Fruit fly (Drosophila melanogaster): ENCODE measurements around the gene ear.

ear gene

DNA sequence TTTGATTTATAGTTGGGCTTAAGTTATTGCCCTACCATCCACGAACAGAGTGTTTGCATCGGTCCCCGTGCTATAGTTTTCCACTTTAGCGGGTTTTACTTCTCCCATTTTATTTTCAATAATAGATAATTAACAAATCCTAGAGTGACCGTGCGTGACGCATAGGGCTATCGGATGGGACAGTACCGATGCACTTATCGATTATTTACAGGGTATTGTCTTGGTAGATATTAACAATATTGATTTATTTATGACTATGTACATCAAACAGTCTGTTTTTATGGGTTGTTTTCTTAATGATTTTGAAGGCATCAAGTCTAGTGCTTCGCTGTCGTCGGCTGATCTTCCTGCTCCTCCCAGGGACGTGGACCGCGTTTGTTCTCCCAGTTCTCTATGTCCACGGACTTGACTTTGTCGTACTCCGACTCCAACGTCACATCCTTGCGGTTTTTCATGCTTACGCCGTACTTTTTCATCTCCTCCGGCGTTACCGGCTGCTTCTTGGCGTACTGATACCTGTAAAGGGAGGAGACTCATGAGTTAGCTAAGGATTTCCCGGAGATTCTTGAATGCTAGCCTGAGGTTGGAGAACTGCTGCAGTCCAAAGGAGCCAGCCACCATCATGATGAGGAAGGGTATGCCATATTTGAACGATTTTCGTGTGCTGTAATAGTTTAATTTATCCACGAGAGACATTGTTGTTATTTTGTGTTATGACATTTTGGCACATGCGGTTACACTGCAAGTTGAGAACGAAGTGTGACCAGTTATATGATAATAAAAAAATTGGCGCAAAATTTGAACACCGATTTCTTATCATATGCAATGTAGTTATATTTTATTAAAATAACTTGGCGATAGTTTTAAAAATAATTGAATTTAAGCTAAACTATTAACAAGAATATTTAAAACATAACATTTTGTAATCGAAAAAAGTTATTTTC, 42.4 kb upstream of the ear start, which contains the start of the genes MRG15 and Tm1 (continued):
- 0 out of 2 replicates have a peak, but pooled peaks have one; percentile 19 for TF ChIP-seq CG2129 (GFP tag; IDR thresholded peaks at IDR 0.05; ENCODE audit: partially characterized antibody)
- TF ChIP-seq fru (optimal IDR thresholded peaks at IDR 0.05): no peak
- TF ChIP-seq CG32767 (GFP tag; IDR thresholded peaks at IDR 0.05): no peak
- no peak for TF ChIP-seq gcm2 (GFP tag; optimal IDR thresholded peaks at IDR 0.05)
- no peak for TF ChIP-seq seq (GFP tag; IDR thresholded peaks at IDR 0.05)
- no peak for TF ChIP-seq unpg (GFP tag; optimal IDR thresholded peaks at IDR 0.05)
- no peak for TF ChIP-seq pan (optimal IDR thresholded peaks at IDR 0.05)
- no peak for TF ChIP-seq pan (GFP tag; optimal IDR thresholded peaks at IDR 0.05 in 1 of 2, IDR thresholded peaks at IDR 0.05 in 1 of 2)
- no peak for TF ChIP-seq fd64A (GFP tag; optimal IDR thresholded peaks at IDR 0.05)
- no peak for TF ChIP-seq CG4730 (GFP tag; IDR thresholded peaks at IDR 0.05)
- no peak for TF ChIP-seq gro (GFP tag; optimal IDR thresholded peaks at IDR 0.05)
- TF ChIP-seq cad (GFP tag; optimal IDR thresholded peaks at IDR 0.05): peak; percentile 55
- no peak for TF ChIP-seq CG16815 (GFP tag; optimal IDR thresholded peaks at IDR 0.05)
- TF ChIP-seq Spps (tag; optimal IDR thresholded peaks at IDR 0.05): no peak
- TF ChIP-seq nerfin-2 (GFP tag; IDR thresholded peaks at IDR 0.05; ENCODE audit: partially characterized antibody): peak; percentile 67
- no peak for TF ChIP-seq gt (GFP tag; IDR thresholded peaks at IDR 0.05)
- TF ChIP-seq pho (GFP tag; optimal IDR thresholded peaks at IDR 0.05): no peak
- TF ChIP-seq fd3F (GFP tag; optimal IDR thresholded peaks at IDR 0.05): no peak
- TF ChIP-seq Scr (GFP tag; IDR thresholded peaks at IDR 0.05; ENCODE audit: partially characterized antibody): peak; percentile 73
- no peak for TF ChIP-seq CG1832 (GFP tag; optimal IDR thresholded peaks at IDR 0.05)
- TF ChIP-seq CG2116 (GFP tag; optimal IDR thresholded peaks at IDR 0.05): peak; percentile 67
- TF ChIP-seq row (GFP tag; IDR thresholded peaks at IDR 0.05): peak; percentile 39; the same call in 2 of the 3 replicates
- TF ChIP-seq toy (GFP tag; IDR thresholded peaks at IDR 0.05): no peak
- no peak for TF ChIP-seq Ets97D (GFP tag; optimal IDR thresholded peaks at IDR 0.05)
- TF ChIP-seq scrt (GFP tag; optimal IDR thresholded peaks at IDR 0.05): no peak
- no peak for TF ChIP-seq yki (optimal IDR thresholded peaks at IDR 0.05)
- TF ChIP-seq CG11085 (GFP tag; IDR thresholded peaks at IDR 0.05): no peak
- TF ChIP-seq jigr1 (GFP tag; IDR thresholded peaks at IDR 0.05): no peak
- peak; percentile 35 for TF ChIP-seq trem (tag; optimal IDR thresholded peaks at IDR 0.05)
- TF ChIP-seq knrl (GFP tag; IDR thresholded peaks at IDR 0.05; ENCODE audit: partially characterized antibody): peak; percentile 66; the same call in 2 of the 3 replicates
- no peak for TF ChIP-seq tx (GFP tag; optimal IDR thresholded peaks at IDR 0.05)
- peak; percentile 23 for TF ChIP-seq CG13775 (GFP tag; optimal IDR thresholded peaks at IDR 0.05)
- no peak for TF ChIP-seq ham (GFP tag; IDR thresholded peaks at IDR 0.05)
- peak; percentile 68 for TF ChIP-seq HLH4C (GFP tag; IDR thresholded peaks at IDR 0.05; ENCODE audit: partially characterized antibody)
- TF ChIP-seq CG1792 (GFP tag; optimal IDR thresholded peaks at IDR 0.05): no peak
- TF ChIP-seq CG8924 (tag; optimal IDR thresholded peaks at IDR 0.05): peak; percentile 5
- TF ChIP-seq CG16813 (GFP tag; IDR thresholded peaks at IDR 0.05; ENCODE audit: partially characterized antibody): peak; percentile 65
- TF ChIP-seq CG8765 (GFP tag; IDR thresholded peaks at IDR 0.05): no peak
- TF ChIP-seq emc (GFP tag; optimal IDR thresholded peaks at IDR 0.05): no peak

DNA sequence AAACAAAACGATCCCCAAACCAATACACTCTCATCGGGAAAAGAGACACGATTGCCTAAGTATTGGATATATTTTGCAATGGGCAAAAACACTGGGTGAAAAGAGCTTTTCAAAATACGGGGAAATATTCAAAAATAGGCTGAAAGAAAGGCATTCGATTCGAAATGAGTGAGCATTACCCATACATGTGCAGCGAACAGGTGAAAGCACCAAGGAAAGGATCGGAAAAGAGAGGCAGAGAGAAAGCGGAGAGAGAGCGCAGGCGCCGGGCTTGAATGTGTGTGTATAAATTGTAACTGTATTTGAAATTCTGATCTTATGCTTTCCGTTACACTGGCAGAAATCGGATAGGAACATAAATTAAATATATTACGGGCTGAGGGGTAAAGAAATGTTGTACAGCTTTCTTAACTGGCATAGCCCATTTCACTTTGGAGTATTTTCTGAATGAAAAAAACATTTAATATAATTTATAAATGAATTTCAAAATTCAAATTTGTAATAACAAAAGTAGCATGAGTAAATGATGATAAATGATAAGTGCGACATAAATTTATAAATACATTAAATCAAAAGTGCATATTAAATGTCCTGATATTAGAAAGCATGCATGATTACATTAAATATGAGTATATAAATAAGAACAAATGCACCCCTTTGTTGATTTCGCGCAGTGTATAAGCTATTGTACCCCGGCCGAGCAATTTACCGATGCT, 39.8 kb upstream of the ear start:
- TF ChIP-seq CG1233 (GFP tag; optimal IDR thresholded peaks at IDR 0.05): peak; percentile 60
- TF ChIP-seq CG14710 (tag; optimal IDR thresholded peaks at IDR 0.05): peak; percentile 83
- no peak for TF ChIP-seq CG10366 (GFP tag; IDR thresholded peaks at IDR 0.05)
- TF ChIP-seq CG30403 (GFP tag; optimal IDR thresholded peaks at IDR 0.05): peak; percentile 83
- TF ChIP-seq h (optimal IDR thresholded peaks at IDR 0.05): no peak
- peak; percentile 67 for TF ChIP-seq CG2202 (tag; optimal IDR thresholded peaks at IDR 0.05)
- TF ChIP-seq hkb (optimal IDR thresholded peaks at IDR 0.05): no peak
- peak; percentile 48 for TF ChIP-seq hkb (GFP tag; IDR thresholded peaks at IDR 0.05)
- peak; percentile 32 for TF ChIP-seq CG2120 (GFP tag; optimal IDR thresholded peaks at IDR 0.05)
- TF ChIP-seq CG2875 (GFP tag; optimal IDR thresholded peaks at IDR 0.05): peak; percentile 75
- no peak for TF ChIP-seq her (GFP tag; optimal IDR thresholded peaks at IDR 0.05)
- peak; percentile 65 for TF ChIP-seq CG8290 (GFP tag; optimal IDR thresholded peaks at IDR 0.05)
- TF ChIP-seq CG8290 (tag; optimal IDR thresholded peaks at IDR 0.05): peak in 1 of 2 experiments; percentile 16
